Worm (Caenorhabditis elegans): ENCODE results near the gene R01E6.7.

DNA sequence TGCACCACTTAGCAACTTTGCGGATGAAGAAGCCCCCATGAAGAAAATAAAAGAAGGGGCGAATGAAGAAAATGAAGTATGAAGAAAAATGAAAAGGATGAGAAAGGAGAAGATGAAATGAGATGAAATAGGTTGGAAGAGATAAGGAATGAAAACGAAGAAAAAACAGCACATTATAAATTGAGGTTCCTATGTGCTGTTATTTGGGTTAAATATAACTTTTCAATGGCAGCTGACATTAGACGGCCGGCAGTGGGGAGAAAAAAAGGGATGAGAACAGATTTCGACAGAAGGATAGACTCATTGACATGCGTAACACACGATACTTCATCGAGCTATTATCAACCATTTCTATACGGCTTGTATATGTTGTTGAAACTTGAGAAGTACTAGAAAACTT is 7.8 kb downstream of the R01E6.7 start:
- TF ChIP-seq fos-1 (tag; optimal IDR thresholded peaks at IDR 0.05) (no peak), ZK546.5 (tag; optimal IDR thresholded peaks at IDR 0.05) (no peak), nhr-6 (tag; optimal IDR thresholded peaks at IDR 0.05) (no peak), lsy-2 (tag; optimal IDR thresholded peaks at IDR 0.05) (peak in 1 of 2 experiments; percentile 15), unc-62 (GFP tag; optimal IDR thresholded peaks at IDR 0.05) (no peak), lin-13 (GFP tag; optimal IDR thresholded peaks at IDR 0.05) (no peak), mdl-1 (tag; optimal IDR thresholded peaks at IDR 0.05) (no peak), lin-11 (tag; optimal IDR thresholded peaks at IDR 0.05) (no peak), snpc-4 (tag; optimal IDR thresholded peaks at IDR 0.05) (no peak), peb-1 (tag; optimal IDR thresholded peaks at IDR 0.05) (no peak), nhr-23 (tag; optimal IDR thresholded peaks at IDR 0.05) (no peak), nhr-77 (tag; optimal IDR thresholded peaks at IDR 0.05) (no peak), mab-5 (tag; optimal IDR thresholded peaks at IDR 0.05) (peak; percentile 28), nhr-11 (tag; optimal IDR thresholded peaks at IDR 0.05) (no peak)

Data from whole organism, L2 larva.